Worm (Caenorhabditis elegans) whole organism, L1 larva: ENCODE results near the gene F38B6.4.

Experiments used
- dpl-1 ChIP-seq, 3 experiments: fragments of 150-350 bp in 2 of 3; sonication (generic microtip) in 1 of 3; optimal IDR thresholded peaks; 2 replicates each; lab custom pipeline; 2014 to 2017; ENCODE audit warnings: missing biosample characterization in 3 of 3, missing genetic modification characterization in 3 of 3, missing genetic modification reagents in 3 of 3
- lin-15B ChIP-seq: fragments of 150-350 bp; sonication (generic microtip); optimal IDR thresholded peaks from 3 replicates; lab custom pipeline; 2014; ENCODE audit warnings: missing biosample characterization, missing genetic modification characterization
- sox-4 ChIP-seq: sonication (generic microtip); optimal IDR thresholded peaks from 2 replicates; lab custom pipeline; 2016; ENCODE audit warnings: missing genetic modification characterization, missing compliant biosample characterization

ce11 chrX:6656770-6657169, 17.9 kb upstream of the F38B6.4 start:
- TF ChIP-seq sox-4 (tag; lab: Kevin White, UChicago) (no peak), lin-15B (no peak), dpl-1 (GFP tag; optimal IDR thresholded peaks at IDR 0.05; lab: Kevin White, UChicago) (no peak)
